Fruit fly (Drosophila melanogaster) whole organism: ENCODE results near the gene Dif.

Experiments
- EcR ChIP-seq, 2 experiments: fragments of >200 bp; optimal IDR thresholded peaks; 2 replicates each; lab custom pipeline; 2017; ENCODE audit warnings: missing biosample characterization in 2 of 2, missing genetic modification characterization in 2 of 2, missing genetic modification reagents in 2 of 2
- psq ChIP-seq: fragments of >200 bp; optimal IDR thresholded peaks from 2 replicates; lab custom pipeline; 2017

dm6 chr2L:17431359-17431675 is 1.6 kb downstream of the Dif start:
- TF ChIP-seq psq: no peak
- no peak for TF ChIP-seq EcR (GFP tag; optimal IDR thresholded peaks at IDR 0.05; lab: Kevin White, UChicago)
